Fruit fly (Drosophila melanogaster): Measurements from ENCODE around the gene CG43318.

DNA sequence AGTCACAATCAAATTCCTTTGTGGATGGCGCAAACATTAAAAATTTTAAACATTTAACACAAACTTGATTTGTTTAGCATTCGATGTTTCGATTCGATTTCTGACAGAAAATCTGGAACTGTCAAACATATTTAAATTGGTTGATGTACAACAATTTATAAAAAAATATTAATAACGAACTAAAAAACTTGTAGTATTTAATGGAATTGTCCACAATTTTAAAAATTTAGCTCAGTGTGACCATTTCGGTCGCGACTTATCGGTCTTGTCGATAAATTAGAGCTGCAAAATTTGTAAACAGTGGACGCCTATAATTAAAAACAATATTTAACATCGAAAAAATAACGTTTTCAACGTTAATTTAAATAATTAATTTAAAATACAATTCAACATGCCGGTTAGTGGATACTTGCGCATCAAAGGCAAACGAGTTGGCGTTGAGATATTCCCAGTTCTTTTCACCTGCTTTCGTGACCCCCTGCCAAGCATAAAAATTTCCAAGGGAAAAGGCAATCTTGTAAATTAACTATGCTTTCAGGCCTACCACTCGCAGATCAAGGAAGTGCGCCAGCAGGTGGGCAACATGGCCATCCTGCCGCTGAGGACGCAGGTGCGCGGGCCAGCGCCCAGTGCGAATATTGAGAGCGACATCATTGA, 1.3 kb upstream of the CG43318 start, which contains the start of the genes CG43317 and Arpc3A:
- TF ChIP-seq CG6808 (GFP tag; optimal IDR thresholded peaks at IDR 0.05) (no peak), Hr4 (GFP tag; optimal IDR thresholded peaks at IDR 0.05) (no peak), ss (GFP tag; optimal IDR thresholded peaks at IDR 0.05) (no peak)
